Worm (Caenorhabditis elegans) whole organism, mixed stage, embryonic: ENCODE measurements around the gene Y37D8A.2.

Experiments
- bed-3 ChIP-seq: fragments of 200-800 bp; sonication (Bioruptor generic); optimal IDR thresholded peaks from 3 replicates; lab custom pipeline; 2018; ENCODE audit warnings: mild to moderate bottlenecking, missing genetic modification characterization, moderate library complexity, missing compliant biosample characterization
- ces-1 ChIP-seq: fragments of 150-350 bp; optimal IDR thresholded peaks from 2 replicates; lab custom pipeline; 2014; ENCODE audit warnings: missing biosample characterization, missing genetic modification reagents, missing genetic modification characterization
- elt-1 ChIP-seq: sonication (generic microtip); optimal IDR thresholded peaks from 2 replicates; lab custom pipeline; 2017; ENCODE audit warnings: missing genetic modification characterization, mild to moderate bottlenecking, missing compliant biosample characterization, antibody characterized with exemption, moderate library complexity, borderline replicate concordance; ENCODE audit not compliant: insufficient read depth
- elt-3 ChIP-seq: fragments of 150-350 bp; optimal IDR thresholded peaks from 2 replicates; lab custom pipeline; 2014; ENCODE audit warnings: missing biosample characterization, missing genetic modification characterization
- mep-1 ChIP-seq: fragments of 150-350 bp; optimal IDR thresholded peaks from 2 replicates; lab custom pipeline; 2017; ENCODE audit warnings: missing biosample characterization, missing genetic modification reagents, missing genetic modification characterization, inconsistent platforms
- nhr-28 ChIP-seq: fragments of 150-350 bp; optimal IDR thresholded peaks from 2 replicates; lab custom pipeline; 2014; ENCODE audit warnings: missing biosample characterization, missing genetic modification characterization
- nhr-76 ChIP-seq: sonication (generic microtip); optimal IDR thresholded peaks from 2 replicates; lab custom pipeline; 2017; ENCODE audit warnings: missing biosample characterization, missing genetic modification characterization
- pha-4 ChIP-seq: fragments of 150-350 bp; optimal IDR thresholded peaks from 2 replicates; lab custom pipeline; 2018; ENCODE audit warnings: missing biosample characterization, missing genetic modification reagents, missing genetic modification characterization
- zip-8 ChIP-seq: fragments of 150-350 bp; optimal IDR thresholded peaks from 2 replicates; lab custom pipeline; 2014; ENCODE audit warnings: missing biosample characterization, missing genetic modification characterization

- TF ChIP-seq elt-3 (tag; lab: Kevin White, UChicago) (no peak), zip-8 (tag; lab: Kevin White, UChicago) (no peak), nhr-28 (tag; lab: Kevin White, UChicago) (no peak), ces-1 (no peak), elt-1 (tag; lab: Kevin White, UChicago) (no peak), bed-3 (GFP tag; lab: Kevin White, UChicago) (no peak), mep-1 (tag; lab: Kevin White, UChicago) (no peak), pha-4 (tag; lab: Kevin White, UChicago) (no peak), nhr-76 (tag; lab: Kevin White, UChicago) (no peak)
Measured at ce11 chrIII:12813193-12813592, 6.8 kb upstream of the Y37D8A.2 start, which contains the start of gene BE10.4.
